Worm (Caenorhabditis elegans): Measurements from ENCODE around the gene str-108.

DNA sequence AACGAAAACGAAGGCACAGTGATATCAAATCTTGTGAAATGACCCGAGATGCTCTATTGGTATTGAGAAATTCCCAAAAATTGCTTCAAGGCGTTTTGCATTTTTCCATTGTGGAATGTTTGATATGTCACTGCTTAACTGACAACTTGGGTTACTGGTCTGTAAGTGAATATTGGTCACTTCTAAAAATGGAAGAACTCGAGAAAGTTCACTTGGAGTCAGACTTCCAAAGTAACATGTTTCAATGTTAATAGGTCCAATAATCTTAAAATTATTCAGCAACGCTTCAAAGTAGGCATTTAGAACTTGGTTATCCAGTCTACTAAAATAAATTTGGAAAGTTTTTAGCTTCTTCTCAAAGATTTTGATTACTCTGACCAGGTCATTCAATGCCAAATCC lies 33.3 kb upstream of the str-108 start, which contains the start of gene fbxa-144:
- no peak for TF ChIP-seq unc-55 (GFP tag; optimal IDR thresholded peaks at IDR 0.05)
- TF ChIP-seq pros-1 (tag; optimal IDR thresholded peaks at IDR 0.05): no peak
- no peak for TF ChIP-seq fkh-6 (tag; optimal IDR thresholded peaks at IDR 0.05)
- no peak for TF ChIP-seq ama-1 (optimal IDR thresholded peaks at IDR 0.05)
- TF ChIP-seq hlh-6 (tag; optimal IDR thresholded peaks at IDR 0.05): no peak
- no peak for TF ChIP-seq lim-6 (tag; optimal IDR thresholded peaks at IDR 0.05)
- no peak for TF ChIP-seq ceh-31 (tag; optimal IDR thresholded peaks at IDR 0.05)
- TF ChIP-seq pqm-1 (tag; optimal IDR thresholded peaks at IDR 0.05): no peak
- TF ChIP-seq pha-4 (tag; optimal IDR thresholded peaks at IDR 0.05): no peak
- TF ChIP-seq rnt-1 (tag; optimal IDR thresholded peaks at IDR 0.05): no peak
- TF ChIP-seq unc-86 (tag; optimal IDR thresholded peaks at IDR 0.05): no peak
